Fruit fly (Drosophila melanogaster) whole organism, prepupa: ENCODE data around the gene Dus3.
A peak's percentile ranks its signal among the peaks of the same experiment; 100 is the strongest.

Experiments
- CG10631 ChIP-seq: fragments of 200-800 bp; sonication (Bioruptor generic); optimal IDR thresholded peaks from 2 replicates; lab custom pipeline; 2016; ENCODE audit warnings: missing biosample characterization, missing genetic modification characterization
- CG10669 ChIP-seq: fragments of 200-800 bp; sonication (Bioruptor generic); optimal IDR thresholded peaks from 3 replicates; lab custom pipeline; 2018; ENCODE audit warnings: missing biosample characterization, mild to moderate bottlenecking, missing genetic modification characterization, moderate library complexity
- CG11762 ChIP-seq: fragments of 200-800 bp; sonication (Bioruptor generic); optimal IDR thresholded peaks from 3 replicates; lab custom pipeline; 2016; ENCODE audit warnings: missing biosample characterization, missing genetic modification characterization; ENCODE audit not compliant: insufficient read depth
- CG11902 ChIP-seq: fragments of 200-800 bp; sonication (Bioruptor generic); optimal IDR thresholded peaks from 3 replicates; lab custom pipeline; 2016; ENCODE audit warnings: missing biosample characterization, missing genetic modification characterization
- CG1621 ChIP-seq: fragments of 200-800 bp; sonication (Bioruptor generic); optimal IDR thresholded peaks from 3 replicates; lab custom pipeline; 2018; ENCODE audit warnings: missing biosample characterization, mild to moderate bottlenecking, missing genetic modification characterization
- CG16779 ChIP-seq: fragments of 200-800 bp; sonication (Bioruptor generic); optimal IDR thresholded peaks from 3 replicates; lab custom pipeline; 2017; ENCODE audit warnings: missing biosample characterization, mild to moderate bottlenecking, missing genetic modification characterization
- CG3919 ChIP-seq: fragments of 200-800 bp; sonication (Bioruptor generic); optimal IDR thresholded peaks from 3 replicates; lab custom pipeline; 2016; ENCODE audit warnings: missing biosample characterization, missing genetic modification characterization
- CG4318 ChIP-seq: fragments of 200-800 bp; sonication (Bioruptor generic); optimal IDR thresholded peaks from 3 replicates; lab custom pipeline; 2017; ENCODE audit warnings: missing biosample characterization, mild to moderate bottlenecking, missing genetic modification characterization
- CG6163 ChIP-seq: fragments of 200-800 bp; sonication (Bioruptor generic); IDR thresholded peaks from 3 replicates; pipeline ENCODE4 v1.3.6; 2022; ENCODE audit warnings: missing biosample characterization, missing genetic modification characterization
- CG6276 ChIP-seq: fragments of 200-800 bp; sonication (Bioruptor generic); optimal IDR thresholded peaks from 2 replicates; lab custom pipeline; 2017; ENCODE audit warnings: missing biosample characterization, mild to moderate bottlenecking, missing genetic modification characterization
- CG6792 ChIP-seq: fragments of 200-800 bp; sonication (Bioruptor generic); optimal IDR thresholded peaks from 3 replicates; lab custom pipeline; 2016; ENCODE audit warnings: missing biosample characterization, missing genetic modification characterization
- CG6808 ChIP-seq: fragments of 200-800 bp; sonication (Bioruptor generic); optimal IDR thresholded peaks from 3 replicates; lab custom pipeline; 2017; ENCODE audit warnings: missing biosample characterization, missing genetic modification characterization, mild to moderate bottlenecking, moderate library complexity, missing genetic modification reagents
- CG6854 ChIP-seq: fragments of 200-800 bp; sonication (Bioruptor generic); optimal IDR thresholded peaks from 2 replicates; lab custom pipeline; 2017; ENCODE audit warnings: missing biosample characterization, mild to moderate bottlenecking, missing genetic modification characterization
- CG7368 ChIP-seq: fragments of 200-800 bp; sonication (Bioruptor generic); optimal IDR thresholded peaks from 3 replicates; lab custom pipeline; 2016; ENCODE audit warnings: missing biosample characterization, missing genetic modification characterization
- CG8319 ChIP-seq: fragments of 200-800 bp; sonication (Bioruptor generic); optimal IDR thresholded peaks from 3 replicates; lab custom pipeline; 2016; ENCODE audit warnings: missing biosample characterization, missing genetic modification characterization
- CG9139 ChIP-seq: fragments of 200-800 bp; sonication (Bioruptor generic); optimal IDR thresholded peaks from 3 replicates; lab custom pipeline; 2017; ENCODE audit warnings: missing biosample characterization, mild to moderate bottlenecking, missing genetic modification characterization
- Eip78C ChIP-seq: fragments of 200-800 bp; sonication (Bioruptor generic); peaks from one replicate; lab custom pipeline; 2016; ENCODE audit warnings: missing biosample characterization, missing genetic modification characterization
- Ets21C ChIP-seq: fragments of 200-800 bp; sonication (Bioruptor generic); optimal IDR thresholded peaks from 3 replicates; lab custom pipeline; 2016; ENCODE audit warnings: missing biosample characterization, missing genetic modification characterization
- Ets96B ChIP-seq: fragments of 200-800 bp; optimal IDR thresholded peaks from 2 replicates; lab custom pipeline; 2019; ENCODE audit warnings: missing biosample characterization, mild to moderate bottlenecking, missing genetic modification characterization, moderate library complexity
- Gug ChIP-seq: fragments of 200-800 bp; sonication (Bioruptor generic); IDR thresholded peaks from 2 replicates; pipeline ENCODE4 v1.3.6; 2022; ENCODE audit warnings: missing biosample characterization, missing genetic modification characterization
- Hr38 ChIP-seq: sonication (Bioruptor generic); optimal IDR thresholded peaks from 2 replicates; lab custom pipeline; 2016; ENCODE audit warnings: missing biosample characterization, missing genetic modification characterization
- Hr39 ChIP-seq: fragments of 200-800 bp; sonication (Bioruptor generic); optimal IDR thresholded peaks from 2 replicates; lab custom pipeline; 2016; ENCODE audit warnings: missing biosample characterization, missing genetic modification characterization
- Lpt ChIP-seq: fragments of 200-800 bp; sonication (Bioruptor generic); optimal IDR thresholded peaks from 3 replicates; lab custom pipeline; 2016; ENCODE audit warnings: missing biosample characterization, missing genetic modification characterization
- Met ChIP-seq: fragments of 200-800 bp; sonication (Bioruptor generic); optimal IDR thresholded peaks from 3 replicates; lab custom pipeline; 2016; ENCODE audit warnings: missing biosample characterization, missing genetic modification characterization
- OdsH ChIP-seq: fragments of 200-800 bp; sonication (Bioruptor generic); optimal IDR thresholded peaks from 3 replicates; lab custom pipeline; 2016; ENCODE audit warnings: missing biosample characterization, missing genetic modification characterization
- Smox ChIP-seq: fragments of 200-800 bp; sonication (Bioruptor generic); optimal IDR thresholded peaks from 3 replicates; lab custom pipeline; 2016; ENCODE audit warnings: missing biosample characterization, missing genetic modification characterization
- Sox102F ChIP-seq: fragments of 200-800 bp; sonication (Bioruptor generic); optimal IDR thresholded peaks from 2 replicates; lab custom pipeline; 2016; ENCODE audit warnings: missing biosample characterization, mild to moderate bottlenecking, missing genetic modification characterization
- Sox14 ChIP-seq: fragments of 200-800 bp; sonication (Bioruptor generic); optimal IDR thresholded peaks from 3 replicates; lab custom pipeline; 2016; ENCODE audit warnings: missing biosample characterization, missing genetic modification characterization
- Sox15 ChIP-seq: fragments of 200-800 bp; sonication (Bioruptor generic); optimal IDR thresholded peaks from 3 replicates; lab custom pipeline; 2016; ENCODE audit warnings: missing biosample characterization, missing genetic modification characterization
- achi ChIP-seq: fragments of 200-800 bp; sonication (Bioruptor generic); optimal IDR thresholded peaks from 3 replicates; lab custom pipeline; 2016; ENCODE audit warnings: missing biosample characterization, missing genetic modification characterization
- acj6 ChIP-seq: fragments of 200-800 bp; sonication (Bioruptor generic); optimal IDR thresholded peaks from 3 replicates; lab custom pipeline; 2016; ENCODE audit warnings: missing biosample characterization, missing genetic modification characterization
- cyc ChIP-seq: fragments of 200-800 bp; sonication (Bioruptor generic); optimal IDR thresholded peaks from 3 replicates; lab custom pipeline; 2016; ENCODE audit warnings: missing biosample characterization, missing genetic modification characterization
- dac ChIP-seq: fragments of 200-800 bp; sonication (Bioruptor generic); optimal IDR thresholded peaks from 2 replicates; lab custom pipeline; 2017; ENCODE audit warnings: missing biosample characterization, mild to moderate bottlenecking, missing genetic modification characterization
- dsx ChIP-seq: fragments of 200-800 bp; optimal IDR thresholded peaks from 3 replicates; lab custom pipeline; 2019; ENCODE audit warnings: missing biosample characterization, mild to moderate bottlenecking, missing genetic modification characterization, moderate library complexity; ENCODE audit not compliant: poor library complexity, severe bottlenecking
- eg ChIP-seq: fragments of 200-800 bp; sonication (Bioruptor generic); IDR thresholded peaks from 3 replicates; pipeline ENCODE4 v1.3.6; 2022; ENCODE audit warnings: missing biosample characterization, missing genetic modification characterization
- fd59A ChIP-seq: fragments of 200-800 bp; sonication (Bioruptor generic); optimal IDR thresholded peaks from 2 replicates; lab custom pipeline; 2017; ENCODE audit warnings: missing biosample characterization, mild to moderate bottlenecking, missing genetic modification characterization, missing genetic modification reagents
- fd85E ChIP-seq: fragments of 200-800 bp; sonication (Bioruptor generic); optimal IDR thresholded peaks from 3 replicates; lab custom pipeline; 2016; ENCODE audit warnings: missing biosample characterization, missing genetic modification characterization
- fkh ChIP-seq: fragments of 200-800 bp; sonication (Bioruptor generic); optimal IDR thresholded peaks from 3 replicates; lab custom pipeline; 2017; ENCODE audit warnings: missing biosample characterization, mild to moderate bottlenecking, missing genetic modification characterization, moderate library complexity
- net ChIP-seq: fragments of 200-800 bp; sonication (Bioruptor generic); optimal IDR thresholded peaks from 3 replicates; lab custom pipeline; 2016; ENCODE audit warnings: missing biosample characterization, missing genetic modification characterization
- pdm3 ChIP-seq: fragments of 200-800 bp; sonication (Bioruptor generic); optimal IDR thresholded peaks from 3 replicates; lab custom pipeline; 2016; ENCODE audit warnings: missing biosample characterization, missing genetic modification characterization
- salr ChIP-seq, 2 experiments: fragments of 200-800 bp; sonication (Bioruptor generic); optimal IDR thresholded peaks; 3 replicates each; lab custom pipeline; 2016 to 2018; ENCODE audit warnings: missing biosample characterization in 2 of 2, missing genetic modification characterization in 2 of 2, mild to moderate bottlenecking in 1 of 2
- ss ChIP-seq, 2 experiments: fragments of 200-800 bp; sonication (Bioruptor generic); optimal IDR thresholded peaks; 2 replicates in 1 of 2; 3 replicates in 1 of 2; lab custom pipeline; 2017 to 2018; ENCODE audit warnings: mild to moderate bottlenecking in 2 of 2, missing biosample characterization in 2 of 2, missing genetic modification characterization in 2 of 2, moderate library complexity in 1 of 2
- topi ChIP-seq: fragments of 200-800 bp; sonication (Bioruptor generic); optimal IDR thresholded peaks from 3 replicates; lab custom pipeline; 2016; ENCODE audit warnings: missing biosample characterization, missing genetic modification characterization
- vri ChIP-seq: fragments of 200-800 bp; sonication (Bioruptor generic); optimal IDR thresholded peaks from 3 replicates; lab custom pipeline; 2016; ENCODE audit warnings: missing biosample characterization, mild to moderate bottlenecking, missing genetic modification characterization

Dus3 gene

DNA sequence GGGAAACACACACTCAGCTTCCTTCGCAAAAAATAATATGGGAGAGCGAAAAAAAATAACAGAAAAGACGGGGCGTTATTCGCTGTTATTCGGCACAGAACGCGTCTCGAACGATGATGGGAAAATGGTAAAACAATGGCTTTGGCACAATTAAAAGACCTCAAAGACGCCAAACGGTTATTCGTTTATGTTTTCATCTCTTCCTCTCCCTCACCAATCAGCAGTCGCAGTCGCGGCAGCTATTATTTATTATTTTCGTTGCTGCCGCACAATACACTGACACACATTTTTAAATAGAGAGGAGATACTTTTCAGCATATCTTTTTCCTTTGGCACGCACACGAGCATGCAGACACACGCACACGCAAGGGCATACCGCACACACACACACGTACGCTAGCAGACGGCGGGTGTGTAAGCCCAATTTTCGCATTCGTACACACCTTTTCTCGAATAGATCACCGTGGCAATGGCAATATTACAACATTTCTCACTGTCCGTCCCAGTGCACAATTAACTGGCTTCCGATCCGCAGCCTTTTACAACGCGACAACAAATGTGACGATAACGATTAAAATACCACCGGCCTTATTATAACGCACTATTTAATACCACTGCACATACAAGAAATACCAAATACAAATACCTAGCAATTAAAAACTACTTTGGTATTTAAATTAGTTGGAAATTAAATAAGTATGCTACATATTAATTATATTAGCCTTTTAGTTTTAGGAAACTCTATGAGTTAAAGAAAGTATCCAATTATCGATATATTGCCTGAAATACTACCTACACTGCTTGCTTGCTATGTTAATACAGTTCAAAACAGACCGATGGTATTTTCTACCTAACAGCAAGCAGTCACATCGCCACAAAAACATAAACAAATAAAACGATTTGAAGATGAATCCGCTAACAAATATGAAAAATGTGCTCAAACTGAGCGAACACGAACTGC lies 32.9 kb downstream of the Dus3 start, which contains the start of the genes CdGAPr and CG10466:
Gene CdGAPr, minus strand, starts transcription at position 562 of the 961 bp plus-strand sequence.
Gene CG10466, plus strand, starts transcription at position 784 of the 961 bp plus-strand sequence.
- TF ChIP-seq net (GFP tag; lab: Kevin White, UChicago) (peak; percentile 24), Eip78C (GFP tag; lab: Kevin White, UChicago) (peak; percentile 72), acj6 (GFP tag; lab: Kevin White, UChicago) (no peak), ss (GFP tag; optimal IDR thresholded peaks at IDR 0.05; lab: Kevin White, UChicago) (peak; percentile 26 to 33), Hr39 (no peak), CG10669 (GFP tag; lab: Kevin White, UChicago) (no peak), Smox (peak; percentile 11), Ets21C (GFP tag; lab: Kevin White, UChicago) (no peak), eg (GFP tag; lab: Robert Waterston, UW) (no peak), vri (GFP tag; lab: Kevin White, UChicago) (peak; percentile 57), topi (GFP tag; lab: Kevin White, UChicago) (peak; percentile 21), dsx (GFP tag; lab: Kevin White, UChicago) (peak; percentile 10), Sox102F (GFP tag; lab: Kevin White, UChicago) (peak; percentile 27), Gug (GFP tag; lab: Robert Waterston, UW) (no peak), CG6276 (GFP tag; lab: Kevin White, UChicago) (no peak), fkh (GFP tag; lab: Kevin White, UChicago) (peak; percentile 72), Ets96B (tag; lab: Kevin White, UChicago) (no peak), pdm3 (GFP tag; lab: Kevin White, UChicago) (no peak), CG16779 (tag; lab: Kevin White, UChicago) (peak; percentile 8), CG4318 (GFP tag; lab: Kevin White, UChicago) (no peak), OdsH (no peak), CG3919 (GFP tag; lab: Kevin White, UChicago) (peak; percentile 27), fd85E (GFP tag; lab: Kevin White, UChicago) (peak; percentile 21)
- TF ChIP-seq, all 60 proteins: peak for 12

DNA sequence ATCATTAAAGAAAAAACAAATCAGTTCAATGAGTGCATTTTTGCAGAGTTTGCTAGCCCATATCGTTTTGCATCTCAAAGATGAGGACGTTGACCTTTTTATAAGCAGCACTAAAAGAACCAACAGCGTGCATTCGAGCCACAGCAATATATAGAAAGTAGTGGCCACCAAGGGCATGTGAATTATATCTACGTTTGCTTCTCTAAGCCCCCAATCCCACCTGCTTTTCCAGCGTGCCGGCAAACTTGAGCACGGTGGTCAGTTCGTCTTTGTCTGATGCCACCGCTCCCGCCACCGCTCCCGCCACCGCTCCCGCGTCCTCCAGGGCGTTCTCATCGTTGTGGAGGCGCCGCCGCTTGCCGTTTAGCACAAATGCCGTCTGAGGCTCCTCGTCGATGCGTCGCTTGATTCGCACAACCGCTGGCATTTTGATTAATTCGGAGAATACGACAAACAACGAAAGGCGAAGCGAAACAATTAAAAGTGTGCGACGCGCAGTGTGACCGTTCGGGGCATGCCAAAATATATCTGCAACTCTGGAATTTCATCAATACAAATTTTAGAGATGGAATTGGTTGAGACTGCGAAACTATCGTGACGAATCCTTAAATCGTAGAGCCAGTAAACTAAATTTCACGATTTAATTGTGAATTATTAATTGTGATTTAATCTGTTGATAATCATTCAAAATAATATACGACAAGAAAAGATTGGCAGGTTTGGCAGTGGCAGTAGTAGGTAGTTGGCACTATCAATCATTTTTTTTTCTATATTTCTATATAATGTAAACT lies 36.8 kb downstream of the Dus3 start:
- peak; percentile 22 for TF ChIP-seq CG9139 (GFP tag; lab: Kevin White, UChicago)
- peak; percentile 3 for TF ChIP-seq vri (GFP tag; lab: Kevin White, UChicago)
- TF ChIP-seq Ets21C (GFP tag; lab: Kevin White, UChicago): peak; percentile 18
- TF ChIP-seq cyc (GFP tag; lab: Kevin White, UChicago): peak; percentile 55
- TF ChIP-seq Sox14 (GFP tag; lab: Kevin White, UChicago): peak; percentile 93
- TF ChIP-seq CG11762 (GFP tag; lab: Kevin White, UChicago): no peak
- TF ChIP-seq Gug (GFP tag; lab: Robert Waterston, UW): no peak
- no peak for TF ChIP-seq CG6792 (GFP tag; lab: Kevin White, UChicago)
- no peak for TF ChIP-seq CG11902 (GFP tag; lab: Kevin White, UChicago)
- TF ChIP-seq acj6 (GFP tag; lab: Kevin White, UChicago): peak; percentile 60
- peak; percentile 47 for TF ChIP-seq Sox102F (GFP tag; lab: Kevin White, UChicago)
- TF ChIP-seq fd85E (GFP tag; lab: Kevin White, UChicago): no peak
- no peak for TF ChIP-seq CG7368 (GFP tag; lab: Kevin White, UChicago)
- no peak for TF ChIP-seq Sox15 (GFP tag; lab: Kevin White, UChicago)
- peak; percentile 22 for TF ChIP-seq topi (GFP tag; lab: Kevin White, UChicago)
- TF ChIP-seq fkh (GFP tag; lab: Kevin White, UChicago): peak; percentile 0
- TF ChIP-seq CG6163 (GFP tag; lab: Robert Waterston, UW): peak; percentile 28; the same call in 1 of the 3 replicates
- TF ChIP-seq CG6854 (GFP tag; lab: Kevin White, UChicago): no peak
- TF ChIP-seq CG10631: peak; percentile 44
- peak; percentile 35 for TF ChIP-seq Eip78C (GFP tag; lab: Kevin White, UChicago)
- TF ChIP-seq CG1621 (tag; lab: Kevin White, UChicago): no peak
- no peak for TF ChIP-seq CG8319 (GFP tag; lab: Kevin White, UChicago)
- peak; percentile 26 for TF ChIP-seq achi (GFP tag; lab: Kevin White, UChicago)
- TF ChIP-seq Hr38: no peak
- no peak for TF ChIP-seq dsx (GFP tag; lab: Kevin White, UChicago)
- TF ChIP-seq Lpt (GFP tag; lab: Kevin White, UChicago): peak; percentile 21
- no peak for TF ChIP-seq fd59A
- peak; percentile 62 for TF ChIP-seq Met (GFP tag; lab: Kevin White, UChicago)
- TF ChIP-seq CG6808 (GFP tag; lab: Kevin White, UChicago): no peak
- TF ChIP-seq CG16779 (tag; lab: Kevin White, UChicago): no peak
- TF ChIP-seq dac: no peak
- no peak for TF ChIP-seq salr (GFP tag; optimal IDR thresholded peaks at IDR 0.05; lab: Kevin White, UChicago)
